Worm (Caenorhabditis elegans): ENCODE measurements around the gene F49F1.10.

ce11 chrIV:4139022-4139421, at the start of gene F49F1.10:
- TF ChIP-seq C34B4.2 (tag; optimal IDR thresholded peaks at IDR 0.05) (no peak), skn-1 (tag; optimal IDR thresholded peaks at IDR 0.05) (no peak), lin-13 (GFP tag; optimal IDR thresholded peaks at IDR 0.05) (no peak), elt-2 (tag; optimal IDR thresholded peaks at IDR 0.05) (no peak), ama-1 (optimal IDR thresholded peaks at IDR 0.05) (no peak)
